Fruit fly (Drosophila melanogaster) whole organism, embryonic: ENCODE measurements around the gene CG14286.

ENCODE experiments used
- Atf6 ChIP-seq: fragments of 200-800 bp; sonication (Bioruptor generic); IDR thresholded peaks from 2 replicates; pipeline ENCODE4 v1.3.6; 2022; ENCODE audit warnings: missing biosample characterization, missing genetic modification characterization
- Awh ChIP-seq: fragments of 200-800 bp; sonication (Bioruptor generic); IDR thresholded peaks from 2 replicates; pipeline ENCODE4, ENCODE4 v1.3.6; 2022; ENCODE audit warnings: missing biosample characterization, missing genetic modification characterization
- BEAF-32 ChIP-seq: fragments of 200-800 bp; sonication (Bioruptor generic); optimal IDR thresholded peaks from 3 replicates; lab custom pipeline; 2017; ENCODE audit warnings: missing biosample characterization, missing genetic modification characterization, mild to moderate bottlenecking, moderate library complexity, missing genetic modification reagents
- CG10267 ChIP-seq: fragments of 200-800 bp; sonication (Bioruptor generic); optimal IDR thresholded peaks from 2 replicates; lab custom pipeline; 2018; ENCODE audit warnings: missing biosample characterization, mild to moderate bottlenecking, missing genetic modification characterization, moderate library complexity
- CG10462 ChIP-seq: fragments of 200-800 bp; sonication (Bioruptor generic); optimal IDR thresholded peaks from 2 replicates; lab custom pipeline; 2016; ENCODE audit warnings: missing biosample characterization, missing genetic modification characterization
- CG11398 ChIP-seq: fragments of 200-800 bp; sonication (Bioruptor generic); optimal IDR thresholded peaks from 2 replicates; lab custom pipeline; 2016; ENCODE audit warnings: missing biosample characterization, missing genetic modification characterization
- CG12155 ChIP-seq: fragments of 200-800 bp; sonication (Bioruptor generic); optimal IDR thresholded peaks from 3 replicates; lab custom pipeline; 2016; ENCODE audit warnings: missing biosample characterization, missing genetic modification characterization
- CG12299 ChIP-seq: fragments of 200-800 bp; sonication (Bioruptor generic); optimal IDR thresholded peaks from 2 replicates; lab custom pipeline; 2018; ENCODE audit warnings: missing biosample characterization, mild to moderate bottlenecking, missing genetic modification characterization
- CG13287 ChIP-seq: fragments of 200-800 bp; sonication (Bioruptor generic); IDR thresholded peaks from 2 replicates; pipeline ENCODE4 v1.3.6; 2022; ENCODE audit warnings: missing biosample characterization, missing genetic modification characterization; ENCODE audit not compliant: partially characterized antibody
- CG13424 ChIP-seq: fragments of 200-800 bp; sonication (Bioruptor generic); optimal IDR thresholded peaks from 2 replicates; lab custom pipeline; 2019; ENCODE audit warnings: missing biosample characterization, mild to moderate bottlenecking, missing genetic modification characterization, moderate library complexity
- CG14710 ChIP-seq: fragments of 200-800 bp; sonication (Bioruptor generic); optimal IDR thresholded peaks from 3 replicates; lab custom pipeline; 2019; ENCODE audit warnings: missing biosample characterization, mild to moderate bottlenecking, missing genetic modification characterization, moderate library complexity
- CG14860 ChIP-seq: fragments of 200-800 bp; sonication (Bioruptor generic); IDR thresholded peaks from 3 replicates; pipeline ENCODE4 v1.3.6; 2022; ENCODE audit warnings: missing biosample characterization, missing genetic modification characterization; ENCODE audit not compliant: partially characterized antibody
- CG2116 ChIP-seq: fragments of 200-800 bp; sonication (Bioruptor generic); optimal IDR thresholded peaks from 3 replicates; lab custom pipeline; 2018; ENCODE audit warnings: missing biosample characterization, mild to moderate bottlenecking, missing genetic modification characterization
- CG2678 ChIP-seq: fragments of 200-800 bp; sonication (Bioruptor generic); optimal IDR thresholded peaks from 3 replicates; lab custom pipeline; 2019; ENCODE audit warnings: missing biosample characterization, mild to moderate bottlenecking, missing genetic modification characterization, moderate library complexity
- CG2889 ChIP-seq: fragments of 200-800 bp; sonication (Bioruptor generic); IDR thresholded peaks from 3 replicates; pipeline ENCODE4 v1.3.6; 2022; ENCODE audit warnings: missing biosample characterization, missing genetic modification characterization
- CG31388 ChIP-seq: fragments of 200-800 bp; sonication (Bioruptor generic); optimal IDR thresholded peaks from 2 replicates; lab custom pipeline; 2016; ENCODE audit warnings: missing biosample characterization, missing genetic modification characterization
- CG32532 ChIP-seq: fragments of 200-800 bp; sonication (Bioruptor generic); IDR thresholded peaks from 2 replicates; pipeline ENCODE4 v1.3.6; 2022; ENCODE audit warnings: missing biosample characterization, missing genetic modification characterization
- CG34224 ChIP-seq: fragments of 200-800 bp; sonication (Bioruptor generic); IDR thresholded peaks from 3 replicates; pipeline ENCODE4 v1.3.6; 2022; ENCODE audit warnings: missing biosample characterization, missing genetic modification characterization; ENCODE audit not compliant: partially characterized antibody
- CG4404 ChIP-seq: fragments of 200-800 bp; sonication (Bioruptor generic); IDR thresholded peaks from 2 replicates; pipeline ENCODE4 v1.3.6; 2022; ENCODE audit warnings: missing biosample characterization, missing genetic modification characterization
- CG4424 ChIP-seq: fragments of 200-800 bp; sonication (Bioruptor generic); optimal IDR thresholded peaks from 3 replicates; lab custom pipeline; 2016; ENCODE audit warnings: missing biosample characterization, missing genetic modification characterization
- CG7271 ChIP-seq: fragments of 200-800 bp; sonication (Bioruptor generic); optimal IDR thresholded peaks from 2 replicates; lab custom pipeline; 2018; ENCODE audit warnings: missing biosample characterization, mild to moderate bottlenecking, missing genetic modification characterization, moderate library complexity
- CG7963 ChIP-seq: fragments of 200-800 bp; sonication (Bioruptor generic); IDR thresholded peaks from 3 replicates; pipeline ENCODE4 v1.3.6; 2022; ENCODE audit warnings: missing biosample characterization, missing genetic modification characterization; ENCODE audit not compliant: partially characterized antibody
- CG8089 ChIP-seq: fragments of 200-800 bp; sonication (Bioruptor generic); optimal IDR thresholded peaks from 3 replicates; lab custom pipeline; 2016; ENCODE audit warnings: missing biosample characterization, missing genetic modification characterization
- CG8290 ChIP-seq, 3 experiments: fragments of 200-800 bp; sonication (Bioruptor generic); optimal IDR thresholded peaks; 2 replicates each; lab custom pipeline; 2016 to 2019; ENCODE audit warnings: missing biosample characterization in 3 of 3, missing genetic modification characterization in 3 of 3, mild to moderate bottlenecking in 2 of 3, moderate library complexity in 1 of 3
- CG9727 ChIP-seq: fragments of 200-800 bp; sonication (Bioruptor generic); optimal IDR thresholded peaks from 3 replicates; lab custom pipeline; 2017; ENCODE audit warnings: missing biosample characterization, mild to moderate bottlenecking, missing genetic modification characterization
- CHES-1-like ChIP-seq: fragments of 200-800 bp; sonication (Bioruptor generic); optimal IDR thresholded peaks from 2 replicates; lab custom pipeline; 2016; ENCODE audit warnings: missing biosample characterization, missing genetic modification characterization
- D ChIP-seq, 2 experiments: fragments of 200-800 bp in 1 of 2; fragments of >200 bp in 1 of 2; sonication (Bioruptor generic) in 1 of 2; optimal IDR thresholded peaks; 2 replicates in 1 of 2; 3 replicates in 1 of 2; lab custom pipeline; 2017; ENCODE audit warnings: mild to moderate bottlenecking in 1 of 2, missing biosample characterization in 1 of 2, missing genetic modification characterization in 1 of 2, missing genetic modification reagents in 1 of 2
- Dek ChIP-seq: fragments of 200-800 bp; sonication (Bioruptor generic); optimal IDR thresholded peaks from 3 replicates; lab custom pipeline; 2019; ENCODE audit warnings: missing biosample characterization, mild to moderate bottlenecking, missing genetic modification characterization, moderate library complexity
- Dll ChIP-seq: fragments of 200-800 bp; sonication (Bioruptor generic); IDR thresholded peaks from 4 replicates; pipeline ENCODE4 v1.3.6; 2022; ENCODE audit warnings: missing biosample characterization, missing genetic modification characterization; ENCODE audit not compliant: partially characterized antibody
- E2f2 ChIP-seq: fragments of 200-800 bp; sonication (Bioruptor generic); IDR thresholded peaks from 2 replicates; pipeline ENCODE4 v1.3.6; 2022; ENCODE audit warnings: missing biosample characterization, missing genetic modification characterization
- Ets97D ChIP-seq: fragments of 200-800 bp; sonication (Bioruptor generic); optimal IDR thresholded peaks from 3 replicates; lab custom pipeline; 2016; ENCODE audit warnings: missing biosample characterization, missing genetic modification characterization
- Hr3 ChIP-seq: fragments of 200-800 bp; sonication (Bioruptor generic); optimal IDR thresholded peaks from 3 replicates; lab custom pipeline; 2016; ENCODE audit warnings: missing biosample characterization, missing genetic modification characterization
- PHDP ChIP-seq: fragments of 200-800 bp; sonication (Bioruptor generic); optimal IDR thresholded peaks from 3 replicates; lab custom pipeline; 2018; ENCODE audit warnings: missing biosample characterization, mild to moderate bottlenecking, missing genetic modification characterization, moderate library complexity
- Pdp1 ChIP-seq, 2 experiments: fragments of 200-800 bp; sonication (Bioruptor generic); optimal IDR thresholded peaks; 3 replicates each; lab custom pipeline; 2016; ENCODE audit warnings: missing biosample characterization in 2 of 2, missing genetic modification characterization in 2 of 2, mild to moderate bottlenecking in 1 of 2, moderate library complexity in 1 of 2
- Ptx1 ChIP-seq: fragments of 200-800 bp; sonication (Bioruptor generic); IDR thresholded peaks from 2 replicates; pipeline ENCODE4 v1.3.6; 2022; ENCODE audit warnings: missing biosample characterization, missing genetic modification characterization
- al ChIP-seq: fragments of 200-800 bp; sonication (Bioruptor generic); IDR thresholded peaks from 2 replicates; pipeline ENCODE4 v1.3.6; 2022; ENCODE audit warnings: missing biosample characterization, missing genetic modification characterization
- ato ChIP-seq: fragments of 200-800 bp; sonication (Bioruptor generic); IDR thresholded peaks from 2 replicates; pipeline ENCODE4 v1.3.6; 2022; ENCODE audit warnings: missing biosample characterization, missing genetic modification characterization; ENCODE audit not compliant: partially characterized antibody
- chif ChIP-seq, 2 experiments: fragments of 200-800 bp; sonication (Bioruptor generic); optimal IDR thresholded peaks; 3 replicates each; lab custom pipeline; 2016; ENCODE audit warnings: missing biosample characterization in 2 of 2, missing genetic modification characterization in 2 of 2
- en ChIP-seq: fragments of 200-800 bp; sonication (Bioruptor generic); optimal IDR thresholded peaks from 2 replicates; lab custom pipeline; 2016; ENCODE audit warnings: missing biosample characterization, missing genetic modification characterization
- gce ChIP-seq: fragments of 200-800 bp; sonication (Bioruptor generic); IDR thresholded peaks from 3 replicates; pipeline ENCODE4 v1.3.6; 2022; ENCODE audit warnings: missing biosample characterization, missing genetic modification characterization
- gsb-n ChIP-seq: fragments of 200-800 bp; sonication (Bioruptor generic); optimal IDR thresholded peaks from 3 replicates; lab custom pipeline; 2018; ENCODE audit warnings: missing biosample characterization, mild to moderate bottlenecking, missing genetic modification characterization
- lilli ChIP-seq: fragments of 200-800 bp; sonication (Bioruptor generic); optimal IDR thresholded peaks from 3 replicates; lab custom pipeline; 2016; ENCODE audit warnings: missing biosample characterization, missing genetic modification characterization
- oc ChIP-seq: fragments of 200-800 bp; sonication (Bioruptor generic); optimal IDR thresholded peaks from 2 replicates; lab custom pipeline; 2018; ENCODE audit warnings: missing biosample characterization, mild to moderate bottlenecking, missing genetic modification characterization, moderate library complexity
- onecut ChIP-seq: fragments of 200-800 bp; sonication (Bioruptor generic); IDR thresholded peaks from 2 replicates; pipeline ENCODE4 v1.3.6; 2022; ENCODE audit warnings: missing biosample characterization, missing genetic modification characterization
- stwl ChIP-seq: fragments of 200-800 bp; sonication (Bioruptor generic); optimal IDR thresholded peaks from 3 replicates; lab custom pipeline; 2018; ENCODE audit warnings: missing biosample characterization, mild to moderate bottlenecking, missing genetic modification characterization, moderate library complexity
- vvl ChIP-seq: fragments of 200-800 bp; sonication (Bioruptor generic); IDR thresholded peaks from 2 replicates; pipeline ENCODE4 v1.3.6; 2022; ENCODE audit warnings: missing biosample characterization, missing genetic modification characterization
- wdn ChIP-seq: fragments of 200-800 bp; sonication (Bioruptor generic); IDR thresholded peaks from 2 replicates; pipeline ENCODE4 v1.3.6; 2022; ENCODE audit warnings: missing biosample characterization, missing genetic modification characterization
- zen2 ChIP-seq: fragments of 200-800 bp; sonication (Bioruptor generic); IDR thresholded peaks from 3 replicates; pipeline ENCODE4 v1.3.6; 2022; ENCODE audit warnings: missing biosample characterization, missing genetic modification characterization; ENCODE audit not compliant: partially characterized antibody

The CG14286 gene

dm6 chr3R:19023862-19024261, at the start of gene CG14286, which contains the start of gene CG6005 (continued):
- TF ChIP-seq CG8089 (GFP tag; lab: Kevin White, UChicago) (peak; percentile 52), CG11398 (GFP tag; lab: Kevin White, UChicago) (no peak), en (GFP tag; lab: Kevin White, UChicago) (no peak), CG10462 (GFP tag; lab: Kevin White, UChicago) (no peak), CG14860 (peak; percentile 59), lilli (GFP tag; lab: Kevin White, UChicago) (peak; percentile 84), gsb-n (tag; lab: Kevin White, UChicago) (peak; percentile 80), CG9727 (peak; percentile 12), CG32532 (peak; percentile 85), Ptx1 (peak; percentile 66), Atf6 (GFP tag; lab: Robert Waterston, UW) (peak; percentile 62), gce (GFP tag; lab: Robert Waterston, UW) (peak; percentile 48; the same call in 1 of the 3 replicates), stwl (tag; lab: Kevin White, UChicago) (peak; percentile 46), CG10267 (tag; lab: Kevin White, UChicago) (peak; percentile 23), Ets97D (GFP tag; lab: Kevin White, UChicago) (peak; percentile 50), Hr3 (GFP tag; lab: Kevin White, UChicago) (peak; percentile 54), onecut (GFP tag; lab: Robert Waterston, UW) (peak; percentile 47), E2f2 (GFP tag; lab: Robert Waterston, UW) (peak; percentile 77), CG2678 (tag; lab: Kevin White, UChicago) (peak; percentile 36), ato (GFP tag; lab: Robert Waterston, UW) (peak; percentile 84), BEAF-32 (GFP tag; lab: Kevin White, UChicago) (peak; percentile 86), chif (GFP tag; optimal IDR thresholded peaks at IDR 0.05; lab: Kevin White, UChicago) (peak; percentile 48 to 50), Awh (GFP tag; lab: Robert Waterston, UW) (peak; percentile 51; the same call in 1 of the 2 replicates), Dll (GFP tag; lab: Robert Waterston, UW) (peak; percentile 77), vvl (GFP tag; lab: Robert Waterston, UW) (peak; percentile 78), Dek (peak; percentile 19), CG7963 (GFP tag; lab: Robert Waterston, UW) (peak; percentile 64; the same call in 1 of the 3 replicates), al (GFP tag; lab: Robert Waterston, UW) (peak; percentile 61), CG31388 (GFP tag; lab: Kevin White, UChicago) (no peak), CHES-1-like (GFP tag; lab: Kevin White, UChicago) (peak; percentile 81), Pdp1 (GFP tag; optimal IDR thresholded peaks at IDR 0.05; lab: Kevin White, UChicago) (peak; percentile 32 to 66), CG4424 (peak; percentile 58), CG4404 (GFP tag; lab: Robert Waterston, UW) (0 out of 2 replicates have a peak, but pooled peaks have one; percentile 9), CG2116 (GFP tag; lab: Kevin White, UChicago) (peak; percentile 53), CG2889 (0 out of 3 replicates have a peak, but pooled peaks have one; percentile 25), CG12155 (peak; percentile 74), CG7271 (tag; lab: Kevin White, UChicago) (no peak), CG8290 (GFP tag; optimal IDR thresholded peaks at IDR 0.05; lab: Kevin White, UChicago) (peak; percentile 15), CG8290 (tag; optimal IDR thresholded peaks at IDR 0.05; lab: Kevin White, UChicago) (peak in 1 of 2 experiments; percentile 82), CG14710 (tag; lab: Kevin White, UChicago) (peak; percentile 37), wdn (GFP tag; lab: Robert Waterston, UW) (0 out of 2 replicates have a peak, but pooled peaks have one; percentile 6), zen2 (peak; percentile 21; the same call in 1 of the 3 replicates), CG13287 (GFP tag; lab: Robert Waterston, UW) (peak; percentile 88), PHDP (peak; percentile 36), CG12299 (tag; lab: Kevin White, UChicago) (no peak), CG13424 (tag; lab: Kevin White, UChicago) (peak; percentile 67), oc (tag; lab: Kevin White, UChicago) (no peak), CG34224 (GFP tag; lab: Robert Waterston, UW) (peak; percentile 82), D (optimal IDR thresholded peaks at IDR 0.05; lab: Kevin White, UChicago) (no peak), D (GFP tag; optimal IDR thresholded peaks at IDR 0.05; lab: Kevin White, UChicago) (no peak)
